Fruit fly (Drosophila melanogaster) whole organism, embryonic: ENCODE data around the gene awd.

Experiments used
- CG1024 ChIP-seq: fragments of 200-800 bp; sonication (Bioruptor generic); IDR thresholded peaks from 2 replicates; pipeline ENCODE4 v1.3.6; 2022; ENCODE audit warnings: missing biosample characterization, missing genetic modification characterization
- CG10267 ChIP-seq: fragments of 200-800 bp; sonication (Bioruptor generic); optimal IDR thresholded peaks from 2 replicates; lab custom pipeline; 2018; ENCODE audit warnings: missing biosample characterization, mild to moderate bottlenecking, missing genetic modification characterization, moderate library complexity
- CG11723 ChIP-seq: fragments of 200-800 bp; sonication (Bioruptor generic); optimal IDR thresholded peaks from 2 replicates; lab custom pipeline; 2017; ENCODE audit warnings: missing biosample characterization, mild to moderate bottlenecking, missing genetic modification characterization
- CG12104 ChIP-seq: fragments of 200-800 bp; sonication (Bioruptor generic); optimal IDR thresholded peaks from 3 replicates; lab custom pipeline; 2016; ENCODE audit warnings: missing biosample characterization, missing genetic modification characterization
- CG18262 ChIP-seq: fragments of 200-800 bp; optimal IDR thresholded peaks from 3 replicates; lab custom pipeline; 2019; ENCODE audit warnings: missing biosample characterization, mild to moderate bottlenecking, missing genetic modification characterization, moderate library complexity
- CG31441 ChIP-seq: fragments of 200-800 bp; sonication (Bioruptor generic); IDR thresholded peaks from 2 replicates; pipeline ENCODE4 v1.3.6; 2022; ENCODE audit warnings: missing biosample characterization, missing genetic modification characterization
- CG34224 ChIP-seq: fragments of 200-800 bp; sonication (Bioruptor generic); IDR thresholded peaks from 3 replicates; pipeline ENCODE4 v1.3.6; 2022; ENCODE audit warnings: missing biosample characterization, missing genetic modification characterization; ENCODE audit not compliant: partially characterized antibody
- CG4424 ChIP-seq: fragments of 200-800 bp; sonication (Bioruptor generic); optimal IDR thresholded peaks from 3 replicates; lab custom pipeline; 2016; ENCODE audit warnings: missing biosample characterization, missing genetic modification characterization
- CG4617 ChIP-seq: fragments of 200-800 bp; sonication (Bioruptor generic); optimal IDR thresholded peaks from 3 replicates; lab custom pipeline; 2016; ENCODE audit warnings: missing biosample characterization, missing genetic modification characterization, borderline replicate concordance
- CG6854 ChIP-seq: fragments of 200-800 bp; sonication (Bioruptor generic); optimal IDR thresholded peaks from 3 replicates; lab custom pipeline; 2017; ENCODE audit warnings: missing biosample characterization, mild to moderate bottlenecking, missing genetic modification characterization
- CG7745 ChIP-seq: fragments of 200-800 bp; sonication (Bioruptor generic); optimal IDR thresholded peaks from 2 replicates; lab custom pipeline; 2018; ENCODE audit warnings: missing biosample characterization, mild to moderate bottlenecking, missing genetic modification characterization, moderate library complexity
- CG8388 ChIP-seq: fragments of 200-800 bp; sonication (Bioruptor generic); optimal IDR thresholded peaks from 2 replicates; lab custom pipeline; 2019; ENCODE audit warnings: missing biosample characterization, mild to moderate bottlenecking, missing genetic modification characterization, moderate library complexity
- CG8765 ChIP-seq: fragments of 200-800 bp; sonication (Bioruptor generic); IDR thresholded peaks from 2 replicates; pipeline ENCODE4 v1.3.6; 2022; ENCODE audit warnings: missing biosample characterization, missing genetic modification characterization
- CG9727 ChIP-seq: fragments of 200-800 bp; sonication (Bioruptor generic); optimal IDR thresholded peaks from 3 replicates; lab custom pipeline; 2017; ENCODE audit warnings: missing biosample characterization, mild to moderate bottlenecking, missing genetic modification characterization
- E2f1 ChIP-seq: fragments of 200-800 bp; sonication (Bioruptor generic); IDR thresholded peaks from 2 replicates; pipeline ENCODE4 v1.3.6; 2022; ENCODE audit warnings: missing biosample characterization, missing genetic modification characterization
- Ets65A ChIP-seq: fragments of 200-800 bp; sonication (Bioruptor generic); peaks from one replicate; lab custom pipeline; 2016; ENCODE audit warnings: missing biosample characterization, missing genetic modification characterization
- Gug ChIP-seq: fragments of 200-800 bp; sonication (Bioruptor generic); IDR thresholded peaks from 4 replicates; pipeline ENCODE4 v1.3.6; 2022; ENCODE audit warnings: missing biosample characterization, missing genetic modification characterization
- Kr ChIP-seq: fragments of 200-800 bp; sonication (Bioruptor generic); optimal IDR thresholded peaks from 2 replicates; lab custom pipeline; 2017; ENCODE audit warnings: missing biosample characterization, mild to moderate bottlenecking, missing genetic modification characterization
- Lhr ChIP-seq: fragments of 200-800 bp; sonication (Bioruptor generic); optimal IDR thresholded peaks from 3 replicates; lab custom pipeline; 2017; ENCODE audit warnings: mild to moderate bottlenecking, missing biosample characterization, missing genetic modification reagents, missing genetic modification characterization
- Mes4 ChIP-seq: fragments of 200-800 bp; sonication (Bioruptor generic); optimal IDR thresholded peaks from 2 replicates; lab custom pipeline; 2016; ENCODE audit warnings: missing biosample characterization, missing genetic modification characterization
- Sin3A ChIP-seq: fragments of >200 bp; optimal IDR thresholded peaks from 2 replicates; lab custom pipeline; 2018
- Xbp1 ChIP-seq: fragments of 200-800 bp; sonication (Bioruptor generic); optimal IDR thresholded peaks from 3 replicates; lab custom pipeline; 2016; ENCODE audit warnings: missing biosample characterization, mild to moderate bottlenecking, missing genetic modification characterization
- Xrp1 ChIP-seq: fragments of 200-800 bp; sonication (Bioruptor generic); IDR thresholded peaks from 2 replicates; pipeline ENCODE4 v1.3.6; 2022; ENCODE audit warnings: missing biosample characterization, missing genetic modification characterization
- ac ChIP-seq: fragments of 200-800 bp; sonication (Bioruptor generic); optimal IDR thresholded peaks from 3 replicates; lab custom pipeline; 2017; ENCODE audit warnings: missing biosample characterization, mild to moderate bottlenecking, missing genetic modification characterization
- ap ChIP-seq: fragments of 200-800 bp; sonication (Bioruptor generic); IDR thresholded peaks from 2 replicates; pipeline ENCODE4 v1.3.6; 2022; ENCODE audit warnings: missing biosample characterization, missing genetic modification characterization
- az2 ChIP-seq: fragments of 200-800 bp; sonication (Bioruptor generic); optimal IDR thresholded peaks from 3 replicates; lab custom pipeline; 2016; ENCODE audit warnings: missing biosample characterization, missing genetic modification characterization
- br ChIP-seq: fragments of >200 bp; optimal IDR thresholded peaks from 2 replicates; lab custom pipeline; 2017
- chif ChIP-seq, 2 experiments: fragments of 200-800 bp; sonication (Bioruptor generic); optimal IDR thresholded peaks; 3 replicates each; lab custom pipeline; 2016; ENCODE audit warnings: missing biosample characterization in 2 of 2, missing genetic modification characterization in 2 of 2
- dmrt99B ChIP-seq: fragments of 200-800 bp; sonication (Bioruptor generic); optimal IDR thresholded peaks from 2 replicates; lab custom pipeline; 2018; ENCODE audit warnings: missing biosample characterization, mild to moderate bottlenecking, missing genetic modification characterization, moderate library complexity
- maf-S ChIP-seq: fragments of 200-800 bp; sonication (Bioruptor generic); optimal IDR thresholded peaks from 2 replicates; lab custom pipeline; 2016; ENCODE audit warnings: missing biosample characterization, missing genetic modification characterization
- mld ChIP-seq: fragments of 200-800 bp; sonication (Bioruptor generic); IDR thresholded peaks from 3 replicates; pipeline ENCODE4 v1.3.6; 2022; ENCODE audit warnings: missing biosample characterization, missing genetic modification characterization; ENCODE audit not compliant: partially characterized antibody
- prd ChIP-seq, 3 experiments: fragments of >200 bp in 2 of 3; fragments of 200-800 bp in 1 of 3; sonication (Bioruptor generic) in 1 of 3; optimal IDR thresholded peaks in 2 of 3; IDR thresholded peaks in 1 of 3; 2 replicates in 2 of 3; 3 replicates in 1 of 3; pipeline versions ENCODE4 v1.3.6 to Lab custom; 2017 to 2022; ENCODE audit warnings: missing biosample characterization in 1 of 3, missing genetic modification characterization in 1 of 3
- pum ChIP-seq: fragments of 200-800 bp; sonication (Bioruptor generic); optimal IDR thresholded peaks from 2 replicates; lab custom pipeline; 2016; ENCODE audit warnings: missing biosample characterization, missing genetic modification characterization
- row ChIP-seq: fragments of 200-800 bp; sonication (Bioruptor generic); IDR thresholded peaks from 3 replicates; pipeline ENCODE4 v1.3.6; 2022; ENCODE audit warnings: missing biosample characterization, missing genetic modification characterization
- sd ChIP-seq: fragments of 200-800 bp; sonication (Bioruptor generic); optimal IDR thresholded peaks from 3 replicates; lab custom pipeline; 2018; ENCODE audit warnings: missing biosample characterization, mild to moderate bottlenecking, missing genetic modification characterization, moderate library complexity
- sens ChIP-seq: fragments of 200-800 bp; sonication (Bioruptor generic); peaks from one replicate; lab custom pipeline; 2016; ENCODE audit warnings: missing biosample characterization, missing genetic modification characterization
- sens-2 ChIP-seq: fragments of 200-800 bp; sonication (Bioruptor generic); IDR thresholded peaks from 2 replicates; pipeline ENCODE4 v1.3.6; 2022; ENCODE audit warnings: missing biosample characterization, missing genetic modification characterization
- tll ChIP-seq, 2 experiments: fragments of 200-800 bp in 1 of 2; fragments of >200 bp in 1 of 2; sonication (Bioruptor generic) in 1 of 2; optimal IDR thresholded peaks; 2 replicates each; lab custom pipeline; 2017 to 2019; ENCODE audit warnings: missing biosample characterization in 2 of 2, missing genetic modification characterization in 2 of 2, mild to moderate bottlenecking in 1 of 2, moderate library complexity in 1 of 2
- ttk ChIP-seq: fragments of 200-800 bp; sonication (Bioruptor generic); IDR thresholded peaks from 2 replicates; pipeline ENCODE4 v2.1.2; 2022; ENCODE audit warnings: missing biosample characterization, missing genetic modification characterization

awd gene

dm6 chr3R:31698143-31698776 lies 47.6 kb downstream of the awd start (continued):
- TF ChIP-seq chif (GFP tag; optimal IDR thresholded peaks at IDR 0.05; lab: Kevin White, UChicago) (peak in 1 of 2 experiments; percentile 6), Ets65A (GFP tag; lab: Kevin White, UChicago) (peak; percentile 87), CG4617 (GFP tag; lab: Kevin White, UChicago) (no peak), CG9727 (GFP tag; lab: Kevin White, UChicago) (peak; percentile 37), pum (peak; percentile 1), Xrp1 (peak; percentile 38; the same call in 1 of the 2 replicates), ap (GFP tag; lab: Robert Waterston, UW) (no peak), CG8765 (no peak), ttk (GFP tag; lab: Robert Waterston, UW) (no peak), CG4424 (GFP tag; lab: Kevin White, UChicago) (peak; percentile 32), CG31441 (GFP tag; lab: Robert Waterston, UW) (0 out of 2 replicates have a peak, but pooled peaks have one; percentile 11), sens (peak; percentile 73), prd (optimal IDR thresholded peaks at IDR 0.05; lab: Kevin White, UChicago) (no peak), prd (GFP tag; IDR thresholded peaks at IDR 0.05; lab: Robert Waterston, UW) (peak; percentile 23; the same call in 1 of the 3 replicates), Sin3A (lab: Kevin White, UChicago) (no peak), CG34224 (GFP tag; lab: Robert Waterston, UW) (no peak), CG18262 (tag; lab: Kevin White, UChicago) (peak; percentile 45), CG10267 (peak; percentile 11), dmrt99B (tag; lab: Kevin White, UChicago) (no peak), br (lab: Kevin White, UChicago) (no peak)
- TF ChIP-seq, all 482 proteins: peak for 38

dm6 chr3R:31697606-31698005 lies 48.3 kb downstream of the awd start:
- TF ChIP-seq maf-S (no peak), tll (GFP tag; optimal IDR thresholded peaks at IDR 0.05; lab: Kevin White, UChicago) (peak in 1 of 2 experiments; percentile 68), Xbp1 (no peak), sens-2 (GFP tag; lab: Robert Waterston, UW) (no peak), E2f1 (GFP tag; lab: Robert Waterston, UW) (no peak), CG11723 (GFP tag; lab: Kevin White, UChicago) (no peak), CG6854 (GFP tag; lab: Kevin White, UChicago) (no peak), CG8388 (GFP tag; lab: Kevin White, UChicago) (no peak), CG1024 (no peak), Kr (GFP tag; lab: Kevin White, UChicago) (peak; percentile 9), ac (peak; percentile 50), az2 (GFP tag; lab: Kevin White, UChicago) (no peak), dmrt99B (tag; lab: Kevin White, UChicago) (no peak), CG12104 (no peak), Gug (GFP tag; lab: Robert Waterston, UW) (no peak), row (GFP tag; lab: Robert Waterston, UW) (no peak), Lhr (GFP tag; lab: Kevin White, UChicago) (no peak), CG7745 (tag; lab: Kevin White, UChicago) (no peak), mld (GFP tag; lab: Robert Waterston, UW) (no peak), Mes4 (GFP tag; lab: Kevin White, UChicago) (no peak), sd (tag; lab: Kevin White, UChicago) (no peak)
- TF ChIP-seq, all 482 proteins: peak for 3
